Worm (Caenorhabditis elegans): ENCODE data around the gene F41H10.1.

The F41H10.1 gene

ce11 chrIV:5394687-5395086 lies 12.0 kb downstream of the F41H10.1 start, which contains the start of the genes perm-3 and swsn-6 (continued):
- TF ChIP-seq nhr-77 (tag; optimal IDR thresholded peaks at IDR 0.05) (peak; percentile 48), hlh-4 (tag; optimal IDR thresholded peaks at IDR 0.05) (no peak), lin-13 (GFP tag; optimal IDR thresholded peaks at IDR 0.05) (peak; percentile 64), tbx-2 (tag; optimal IDR thresholded peaks at IDR 0.05) (peak; percentile 82), sptf-1 (tag; optimal IDR thresholded peaks at IDR 0.05) (no peak), ces-1 (GFP tag; optimal IDR thresholded peaks at IDR 0.05) (no peak), ceh-8 (GFP tag; optimal IDR thresholded peaks at IDR 0.05) (peak; percentile 57), pax-3 (tag; optimal IDR thresholded peaks at IDR 0.05) (peak; percentile 38), ets-5 (GFP tag; IDR thresholded peaks at IDR 0.05) (no peak), nhr-90 (tag; optimal IDR thresholded peaks at IDR 0.05; ENCODE audit: poor library complexity) (peak; percentile 82), elt-2 (tag; optimal IDR thresholded peaks at IDR 0.05) (peak; percentile 49), dsc-1 (tag; optimal IDR thresholded peaks at IDR 0.05) (peak; percentile 83), egl-13 (tag; optimal IDR thresholded peaks at IDR 0.05) (peak; percentile 77), fkh-8 (tag; optimal IDR thresholded peaks at IDR 0.05) (peak; percentile 65), mep-1 (tag; optimal IDR thresholded peaks at IDR 0.05) (peak; percentile 94), egl-27 (tag; optimal IDR thresholded peaks at IDR 0.05) (no peak), mdl-1 (tag; optimal IDR thresholded peaks at IDR 0.05) (peak in 1 of 2 experiments; percentile 52), hlh-17 (GFP tag; optimal IDR thresholded peaks at IDR 0.05; ENCODE audit: borderline replicate concordance) (no peak), nhr-85 (tag) (peak; percentile 85), fkh-10 (GFP tag; optimal IDR thresholded peaks at IDR 0.05) (peak; percentile 35), isw-1 (GFP tag; IDR thresholded peaks at IDR 0.05) (peak; percentile 76), unc-130 (tag; optimal IDR thresholded peaks at IDR 0.05) (peak; percentile 86), ceh-88 (GFP tag; IDR thresholded peaks at IDR 0.05) (peak; percentile 19; the same call in 1 of the 2 replicates), xbp-1 (tag; optimal IDR thresholded peaks at IDR 0.05) (peak; percentile 83), unc-86 (tag; optimal IDR thresholded peaks at IDR 0.05) (peak; percentile 81), ztf-4 (tag; optimal IDR thresholded peaks at IDR 0.05) (peak; percentile 61), lir-3 (tag; optimal IDR thresholded peaks at IDR 0.05; ENCODE audit: poor library complexity) (no peak), nhr-11 (tag; optimal IDR thresholded peaks at IDR 0.05) (peak; percentile 31), nhr-19 (GFP tag; conservative IDR thresholded peaks at IDR 0.05) (peak; percentile 85), lin-15B (tag; optimal IDR thresholded peaks at IDR 0.05) (peak; percentile 75), aly-2 (tag; optimal IDR thresholded peaks at IDR 0.05) (no peak)

ce11 chrIV:5396769-5397168 lies 14.1 kb downstream of the F41H10.1 start, which contains the start of gene ZK616.3:
TSS of gene ZK616.3 (plus strand) at chrIV:5397069.
- no peak for TF ChIP-seq pag-3 (tag; optimal IDR thresholded peaks at IDR 0.05; ENCODE audit: borderline replicate concordance, insufficient read depth)
- TF ChIP-seq lin-13 (GFP tag; optimal IDR thresholded peaks at IDR 0.05): no peak
- no peak for TF ChIP-seq vab-15 (tag; optimal IDR thresholded peaks at IDR 0.05)
- TF ChIP-seq swsn-7 (tag; optimal IDR thresholded peaks at IDR 0.05): no peak
- TF ChIP-seq fkh-8 (tag; optimal IDR thresholded peaks at IDR 0.05): no peak
- TF ChIP-seq nhr-12 (tag; optimal IDR thresholded peaks at IDR 0.05): no peak
- no peak for TF ChIP-seq mef-2 (tag; optimal IDR thresholded peaks at IDR 0.05)
- TF ChIP-seq unc-30 (tag; optimal IDR thresholded peaks at IDR 0.05): no peak
- no peak for TF ChIP-seq unc-130 (tag; optimal IDR thresholded peaks at IDR 0.05)
- no peak for TF ChIP-seq F16B12.6 (tag; optimal IDR thresholded peaks at IDR 0.05)
- TF ChIP-seq pqm-1 (tag; optimal IDR thresholded peaks at IDR 0.05): no peak
- TF ChIP-seq unc-62 (GFP tag; optimal IDR thresholded peaks at IDR 0.05): no peak
- no peak for TF ChIP-seq ces-1 (GFP tag; optimal IDR thresholded peaks at IDR 0.05)
- TF ChIP-seq efl-1 (optimal IDR thresholded peaks at IDR 0.05): no peak
- no peak for TF ChIP-seq efl-1 (GFP tag; optimal IDR thresholded peaks at IDR 0.05 in 1 of 2)
- TF ChIP-seq ztf-4 (tag; optimal IDR thresholded peaks at IDR 0.05): no peak
- TF ChIP-seq nhr-19 (GFP tag; conservative IDR thresholded peaks at IDR 0.05): no peak
- TF ChIP-seq zip-4 (GFP tag; optimal IDR thresholded peaks at IDR 0.05): no peak
- TF ChIP-seq snpc-4 (tag; optimal IDR thresholded peaks at IDR 0.05): no peak
